Worm (Caenorhabditis elegans) whole organism, L4 larva: Measurements from ENCODE around the gene kin-20.

Experiments
- T26A8.4 ChIP-seq: fragments of 200-800 bp; sonication (Bioruptor generic); IDR thresholded peaks from 2 replicates; pipeline ENCODE4 v1.3.6; 2022; ENCODE audit warnings: missing genetic modification characterization, missing compliant biosample characterization
- Y105C5A.15 ChIP-seq: fragments of 200-800 bp; sonication (Bioruptor generic); IDR thresholded peaks from 2 replicates; pipeline ENCODE4 v1.3.6; 2022; ENCODE audit warnings: missing genetic modification characterization, missing compliant biosample characterization
- Y5F2A.4 ChIP-seq: fragments of 200-800 bp; sonication (Bioruptor generic); optimal IDR thresholded peaks from 2 replicates; lab custom pipeline; 2018; ENCODE audit warnings: mild to moderate bottlenecking, missing genetic modification characterization, missing compliant biosample characterization
- ZK546.5 ChIP-seq, 2 experiments: sonication (generic microtip); optimal IDR thresholded peaks; 2 replicates each; lab custom pipeline; 2017; ENCODE audit warnings: missing biosample characterization in 2 of 2, missing genetic modification characterization in 2 of 2
- daf-12 ChIP-seq: fragments of 150-350 bp; optimal IDR thresholded peaks from 2 replicates; lab custom pipeline; 2014; ENCODE audit warnings: missing biosample characterization, missing genetic modification reagents, missing genetic modification characterization
- dpl-1 ChIP-seq: fragments of 150-350 bp; optimal IDR thresholded peaks from 2 replicates; lab custom pipeline; 2014; ENCODE audit warnings: missing biosample characterization, missing genetic modification reagents, missing genetic modification characterization
- egl-43 ChIP-seq: fragments of 200-800 bp; sonication (Bioruptor generic); IDR thresholded peaks from 2 replicates; pipeline ENCODE4 v1.3.6; 2022; ENCODE audit warnings: missing genetic modification reagents, missing genetic modification characterization, missing compliant biosample characterization
- jun-1 ChIP-seq: fragments of 150-350 bp; optimal IDR thresholded peaks from 2 replicates; lab custom pipeline; 2014; ENCODE audit warnings: missing biosample characterization, missing genetic modification reagents, missing genetic modification characterization
- nhr-237 ChIP-seq: sonication (generic microtip); optimal IDR thresholded peaks from 2 replicates; lab custom pipeline; 2017; ENCODE audit warnings: missing biosample characterization, missing genetic modification characterization
- nhr-25 ChIP-seq: sonication (generic microtip); optimal IDR thresholded peaks from 2 replicates; lab custom pipeline; 2017; ENCODE audit warnings: missing genetic modification characterization, mild to moderate bottlenecking, missing compliant biosample characterization, antibody characterized with exemption, moderate library complexity, borderline replicate concordance; ENCODE audit not compliant: insufficient read depth
- nhr-28 ChIP-seq: fragments of 150-350 bp; optimal IDR thresholded peaks from 2 replicates; lab custom pipeline; 2014; ENCODE audit warnings: missing biosample characterization, missing genetic modification characterization
- snpc-4 ChIP-seq: fragments of 150-350 bp; optimal IDR thresholded peaks from 2 replicates; lab custom pipeline; 2014; ENCODE audit warnings: missing biosample characterization, missing genetic modification characterization
- spr-3 ChIP-seq: fragments of 200-800 bp; sonication (Bioruptor generic); optimal IDR thresholded peaks from 2 replicates; lab custom pipeline; 2018; ENCODE audit warnings: mild to moderate bottlenecking, missing genetic modification characterization, missing compliant biosample characterization
- ztf-7 ChIP-seq: fragments of 150-350 bp; optimal IDR thresholded peaks from 2 replicates; lab custom pipeline; 2014; ENCODE audit warnings: missing biosample characterization, missing genetic modification characterization

- TF ChIP-seq nhr-237 (tag; lab: Kevin White, UChicago) (no peak), egl-43 (GFP tag; lab: Robert Waterston, UW) (no peak), nhr-28 (no peak), daf-12 (tag; lab: Kevin White, UChicago) (no peak), T26A8.4 (GFP tag; lab: Robert Waterston, UW) (no peak), ZK546.5 (tag; optimal IDR thresholded peaks at IDR 0.05; lab: Kevin White, UChicago) (no peak), dpl-1 (GFP tag; lab: Kevin White, UChicago) (no peak), snpc-4 (tag; lab: Kevin White, UChicago) (no peak), nhr-25 (no peak), Y105C5A.15 (GFP tag; lab: Robert Waterston, UW) (no peak), Y5F2A.4 (GFP tag; lab: Kevin White, UChicago) (no peak), ztf-7 (tag; lab: Kevin White, UChicago) (no peak), spr-3 (no peak), jun-1 (no peak)
These were observed 31.1 kb upstream of the kin-20 start for ce11 chrX:15308685-15309084.
